Fruit fly (Drosophila melanogaster) whole organism, wandering third instar larva: ENCODE measurements around the gene DNAlig3.

Experiments
- CrebA ChIP-seq: fragments of 200-800 bp; sonication (Bioruptor generic); optimal IDR thresholded peaks from 2 replicates; lab custom pipeline; 2016; ENCODE audit warnings: missing biosample characterization, mild to moderate bottlenecking, missing genetic modification characterization, borderline replicate concordance
- HLH106 ChIP-seq: fragments of 200-800 bp; optimal IDR thresholded peaks from 3 replicates; lab custom pipeline; 2019; ENCODE audit warnings: missing biosample characterization, mild to moderate bottlenecking, missing genetic modification characterization, moderate library complexity
- Hr78 ChIP-seq: fragments of >200 bp; optimal IDR thresholded peaks from 2 replicates; lab custom pipeline; 2017; ENCODE audit warnings: missing biosample characterization, missing genetic modification characterization
- foxo ChIP-seq, 2 experiments: fragments of 200-800 bp; sonication (Bioruptor generic); optimal IDR thresholded peaks; 2 replicates in 1 of 2; 3 replicates in 1 of 2; lab custom pipeline; 2016 to 2017; ENCODE audit warnings: missing biosample characterization in 2 of 2, missing genetic modification characterization in 2 of 2
- woc ChIP-seq: sonication (Bioruptor generic); optimal IDR thresholded peaks from 2 replicates; lab custom pipeline; 2016; ENCODE audit warnings: missing biosample characterization, mild to moderate bottlenecking, missing genetic modification characterization

DNA sequence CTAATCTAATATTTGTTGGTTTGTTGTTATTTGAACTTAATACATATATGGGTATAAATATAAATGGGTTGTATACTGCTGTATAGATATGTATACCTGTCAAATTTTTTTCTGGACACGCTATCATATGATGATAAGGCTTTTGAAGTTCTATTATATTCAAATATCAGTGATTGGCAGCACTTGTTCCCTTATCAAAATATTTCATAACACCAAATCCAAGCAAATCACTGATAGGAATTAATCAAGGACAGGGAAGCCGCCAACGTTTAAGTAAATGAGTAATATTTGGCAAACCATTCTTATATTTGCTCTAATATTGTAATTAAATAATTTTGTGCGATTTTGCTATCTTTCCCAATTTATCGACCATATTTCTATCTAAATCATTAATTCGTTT is 22.4 kb downstream of the DNAlig3 start:
- no peak for TF ChIP-seq Hr78 (GFP tag; lab: Kevin White, UChicago)
- TF ChIP-seq CrebA = no peak
- TF ChIP-seq foxo (GFP tag; optimal IDR thresholded peaks at IDR 0.05; lab: Kevin White, UChicago) = no peak
- TF ChIP-seq woc (GFP tag; lab: Kevin White, UChicago) = no peak
- no peak for TF ChIP-seq HLH106 (tag; lab: Kevin White, UChicago)
